Fruit fly (Drosophila melanogaster) whole organism, embryonic: ENCODE measurements around the gene GluRIIE.

Experiments used
- Atf6 ChIP-seq: fragments of 200-800 bp; sonication (Bioruptor generic); IDR thresholded peaks from 2 replicates; pipeline ENCODE4 v1.3.6; 2022; ENCODE audit warnings: missing biosample characterization, missing genetic modification characterization
- CG12071 ChIP-seq: fragments of 200-800 bp; sonication (Bioruptor generic); optimal IDR thresholded peaks from 3 replicates; lab custom pipeline; 2018; ENCODE audit warnings: missing biosample characterization, mild to moderate bottlenecking, missing genetic modification characterization
- CG12236 ChIP-seq: fragments of 200-800 bp; sonication (Bioruptor generic); optimal IDR thresholded peaks from 2 replicates; lab custom pipeline; 2016; ENCODE audit warnings: missing biosample characterization, missing genetic modification characterization
- CG12769 ChIP-seq: fragments of 200-800 bp; sonication (Bioruptor generic); optimal IDR thresholded peaks from 2 replicates; lab custom pipeline; 2019; ENCODE audit warnings: missing biosample characterization, mild to moderate bottlenecking, missing genetic modification characterization, moderate library complexity
- CG14014 ChIP-seq: fragments of 200-800 bp; sonication (Bioruptor generic); IDR thresholded peaks from 2 replicates; pipeline ENCODE4 v1.3.6; 2022; ENCODE audit warnings: missing biosample characterization, missing genetic modification characterization
- CG14965 ChIP-seq: fragments of 200-800 bp; sonication (Bioruptor generic); optimal IDR thresholded peaks from 2 replicates; lab custom pipeline; 2016; ENCODE audit warnings: missing biosample characterization, missing genetic modification characterization, borderline replicate concordance
- CG17361 ChIP-seq: fragments of 200-800 bp; sonication (Bioruptor generic); IDR thresholded peaks from 3 replicates; pipeline ENCODE4 v1.3.6; 2022; ENCODE audit warnings: missing biosample characterization, missing genetic modification characterization
- CG17802 ChIP-seq: fragments of 200-800 bp; sonication (Bioruptor generic); optimal IDR thresholded peaks from 2 replicates; lab custom pipeline; 2018; ENCODE audit warnings: missing biosample characterization, mild to moderate bottlenecking, missing genetic modification characterization, moderate library complexity
- CG18011 ChIP-seq: fragments of 200-800 bp; sonication (Bioruptor generic); optimal IDR thresholded peaks from 2 replicates; lab custom pipeline; 2017; ENCODE audit warnings: missing biosample characterization, missing genetic modification characterization, mild to moderate bottlenecking, moderate library complexity, missing genotype
- CG18262 ChIP-seq: fragments of 200-800 bp; optimal IDR thresholded peaks from 3 replicates; lab custom pipeline; 2019; ENCODE audit warnings: missing biosample characterization, mild to moderate bottlenecking, missing genetic modification characterization, moderate library complexity
- CG18764 ChIP-seq: fragments of 200-800 bp; sonication (Bioruptor generic); optimal IDR thresholded peaks from 3 replicates; lab custom pipeline; 2016; ENCODE audit warnings: missing biosample characterization, missing genetic modification characterization
- CG32532 ChIP-seq: fragments of 200-800 bp; sonication (Bioruptor generic); IDR thresholded peaks from 2 replicates; pipeline ENCODE4 v1.3.6; 2022; ENCODE audit warnings: missing biosample characterization, missing genetic modification characterization
- CG4617 ChIP-seq: fragments of 200-800 bp; sonication (Bioruptor generic); optimal IDR thresholded peaks from 3 replicates; lab custom pipeline; 2016; ENCODE audit warnings: missing biosample characterization, missing genetic modification characterization, borderline replicate concordance
- CG6654 ChIP-seq: fragments of 200-800 bp; sonication (Bioruptor generic); optimal IDR thresholded peaks from 2 replicates; lab custom pipeline; 2017; ENCODE audit warnings: missing biosample characterization, mild to moderate bottlenecking, missing genetic modification characterization
- CG7271 ChIP-seq: fragments of 200-800 bp; sonication (Bioruptor generic); optimal IDR thresholded peaks from 2 replicates; lab custom pipeline; 2018; ENCODE audit warnings: missing biosample characterization, mild to moderate bottlenecking, missing genetic modification characterization, moderate library complexity
- CG8359 ChIP-seq: fragments of 200-800 bp; sonication (Bioruptor generic); optimal IDR thresholded peaks from 2 replicates; lab custom pipeline; 2017; ENCODE audit warnings: missing biosample characterization, mild to moderate bottlenecking, missing genetic modification characterization, borderline replicate concordance
- CG9437 ChIP-seq: fragments of 200-800 bp; sonication (Bioruptor generic); optimal IDR thresholded peaks from 2 replicates; lab custom pipeline; 2018; ENCODE audit warnings: missing biosample characterization, mild to moderate bottlenecking, missing genetic modification characterization
- CrebB ChIP-seq: fragments of 200-800 bp; sonication (Bioruptor generic); optimal IDR thresholded peaks from 3 replicates; lab custom pipeline; 2018; ENCODE audit warnings: missing biosample characterization, mild to moderate bottlenecking, missing genetic modification characterization
- Dip3 ChIP-seq: fragments of 200-800 bp; sonication (Bioruptor generic); optimal IDR thresholded peaks from 3 replicates; lab custom pipeline; 2016; ENCODE audit warnings: missing biosample characterization, missing genetic modification characterization
- ERR ChIP-seq: fragments of 200-800 bp; sonication (Bioruptor generic); optimal IDR thresholded peaks from 2 replicates; lab custom pipeline; 2016; ENCODE audit warnings: missing biosample characterization, missing genetic modification characterization
- Ets65A ChIP-seq: fragments of 200-800 bp; sonication (Bioruptor generic); peaks from one replicate; lab custom pipeline; 2016; ENCODE audit warnings: missing biosample characterization, missing genetic modification characterization
- HLH3B ChIP-seq: fragments of 200-800 bp; sonication (Bioruptor generic); IDR thresholded peaks from 2 replicates; pipeline ENCODE4 v1.3.6; 2022; ENCODE audit warnings: missing biosample characterization, missing genetic modification characterization
- Hr39 ChIP-seq: fragments of >200 bp; optimal IDR thresholded peaks from 2 replicates; lab custom pipeline; 2017
- Mrtf ChIP-seq: fragments of 200-800 bp; sonication (Bioruptor generic); IDR thresholded peaks from 3 replicates; pipeline ENCODE4 v1.3.6; 2022; ENCODE audit warnings: missing biosample characterization, missing genetic modification characterization
- NfI ChIP-seq: fragments of 200-800 bp; sonication (Bioruptor generic); optimal IDR thresholded peaks from 3 replicates; lab custom pipeline; 2018; ENCODE audit warnings: missing biosample characterization, mild to moderate bottlenecking, missing genetic modification characterization, moderate library complexity
- Poxn ChIP-seq: fragments of 200-800 bp; sonication (Bioruptor generic); IDR thresholded peaks from 2 replicates; pipeline ENCODE4 v1.3.6; 2022; ENCODE audit warnings: missing biosample characterization, missing genetic modification characterization
- Six4 ChIP-seq: fragments of 200-800 bp; sonication (Bioruptor generic); optimal IDR thresholded peaks from 2 replicates; lab custom pipeline; 2016; ENCODE audit warnings: missing biosample characterization, missing genetic modification characterization
- cg ChIP-seq: fragments of 200-800 bp; sonication (Bioruptor generic); optimal IDR thresholded peaks from 3 replicates; lab custom pipeline; 2019; ENCODE audit warnings: missing biosample characterization, mild to moderate bottlenecking, missing genetic modification characterization, moderate library complexity
- chn ChIP-seq: fragments of 200-800 bp; sonication (Bioruptor generic); optimal IDR thresholded peaks from 2 replicates; lab custom pipeline; 2016; ENCODE audit warnings: missing biosample characterization, missing genetic modification characterization
- dmrt11E ChIP-seq: fragments of 200-800 bp; sonication (Bioruptor generic); optimal IDR thresholded peaks from 3 replicates; lab custom pipeline; 2018; ENCODE audit warnings: missing biosample characterization, mild to moderate bottlenecking, missing genetic modification characterization, moderate library complexity
- ewg ChIP-seq: fragments of 200-800 bp; sonication (Bioruptor generic); optimal IDR thresholded peaks from 3 replicates; lab custom pipeline; 2017; ENCODE audit warnings: mild to moderate bottlenecking, missing biosample characterization, missing genetic modification reagents, missing genetic modification characterization
- ham ChIP-seq: fragments of 200-800 bp; sonication (Bioruptor generic); IDR thresholded peaks from 2 replicates; pipeline ENCODE4 v1.3.6; 2022; ENCODE audit warnings: missing biosample characterization, missing genetic modification characterization
- mld ChIP-seq: fragments of 200-800 bp; sonication (Bioruptor generic); IDR thresholded peaks from 3 replicates; pipeline ENCODE4 v1.3.6; 2022; ENCODE audit warnings: missing biosample characterization, missing genetic modification characterization; ENCODE audit not compliant: partially characterized antibody
- nau ChIP-seq: fragments of 200-800 bp; sonication (Bioruptor generic); optimal IDR thresholded peaks from 3 replicates; lab custom pipeline; 2017; ENCODE audit warnings: missing biosample characterization, mild to moderate bottlenecking, missing genetic modification characterization, missing genetic modification reagents
- onecut ChIP-seq: fragments of 200-800 bp; sonication (Bioruptor generic); IDR thresholded peaks from 2 replicates; pipeline ENCODE4 v1.3.6; 2022; ENCODE audit warnings: missing biosample characterization, missing genetic modification characterization
- pfk ChIP-seq: fragments of 200-800 bp; sonication (Bioruptor generic); optimal IDR thresholded peaks from 2 replicates; lab custom pipeline; 2018; ENCODE audit warnings: missing biosample characterization, mild to moderate bottlenecking, missing genetic modification characterization, moderate library complexity
- pho ChIP-seq: fragments of 200-800 bp; sonication (Bioruptor generic); optimal IDR thresholded peaks from 2 replicates; lab custom pipeline; 2016; ENCODE audit warnings: missing biosample characterization, missing genetic modification characterization
- pum ChIP-seq: fragments of 200-800 bp; sonication (Bioruptor generic); optimal IDR thresholded peaks from 2 replicates; lab custom pipeline; 2016; ENCODE audit warnings: missing biosample characterization, missing genetic modification characterization
- pzg ChIP-seq: fragments of 200-800 bp; sonication (Bioruptor generic); optimal IDR thresholded peaks from 3 replicates; lab custom pipeline; 2018; ENCODE audit warnings: missing biosample characterization, mild to moderate bottlenecking, missing genetic modification characterization, moderate library complexity
- rib ChIP-seq: fragments of 200-800 bp; sonication (Bioruptor generic); IDR thresholded peaks from 2 replicates; pipeline ENCODE4 v1.3.6; 2022; ENCODE audit warnings: missing biosample characterization, missing genetic modification characterization
- sc ChIP-seq, 3 experiments: fragments of >200 bp in 2 of 3; fragments of 200-800 bp in 1 of 3; sonication (Bioruptor generic) in 1 of 3; optimal IDR thresholded peaks; 2 replicates in 2 of 3; 3 replicates in 1 of 3; lab custom pipeline; 2017; ENCODE audit warnings: mild to moderate bottlenecking in 1 of 3, missing biosample characterization in 1 of 3, missing genetic modification characterization in 1 of 3, missing genetic modification reagents in 1 of 3
- seq ChIP-seq: fragments of 200-800 bp; sonication (Bioruptor generic); IDR thresholded peaks from 2 replicates; pipeline ENCODE4 v1.3.6; 2022; ENCODE audit warnings: missing biosample characterization, missing genetic modification characterization
- sima ChIP-seq: fragments of 200-800 bp; sonication (Bioruptor generic); optimal IDR thresholded peaks from 2 replicates; lab custom pipeline; 2016; ENCODE audit warnings: missing biosample characterization, missing genetic modification characterization
- sna ChIP-seq: fragments of 200-800 bp; sonication (Bioruptor generic); IDR thresholded peaks from 2 replicates; pipeline ENCODE4 v1.3.6; 2022; ENCODE audit warnings: missing biosample characterization, missing genetic modification characterization; ENCODE audit not compliant: partially characterized antibody
- ssp ChIP-seq: fragments of 200-800 bp; sonication (Bioruptor generic); IDR thresholded peaks from 2 replicates; pipeline ENCODE4 v1.3.6; 2022; ENCODE audit warnings: missing biosample characterization, missing genetic modification characterization
- sug ChIP-seq: fragments of 200-800 bp; optimal IDR thresholded peaks from 2 replicates; lab custom pipeline; 2019; ENCODE audit warnings: missing biosample characterization, mild to moderate bottlenecking, missing genetic modification characterization, moderate library complexity
- tio ChIP-seq: fragments of 200-800 bp; sonication (Bioruptor generic); optimal IDR thresholded peaks from 2 replicates; lab custom pipeline; 2017; ENCODE audit warnings: missing biosample characterization, missing genetic modification characterization, inconsistent platforms
- tna ChIP-seq: fragments of 200-800 bp; sonication (Bioruptor generic); IDR thresholded peaks from 2 replicates; pipeline ENCODE4 v1.3.6; 2022; ENCODE audit warnings: missing biosample characterization, missing genetic modification characterization; ENCODE audit not compliant: partially characterized antibody
- trem ChIP-seq: fragments of 200-800 bp; optimal IDR thresholded peaks from 3 replicates; lab custom pipeline; 2019; ENCODE audit warnings: missing biosample characterization, mild to moderate bottlenecking, missing genetic modification characterization, moderate library complexity
- zen2 ChIP-seq: fragments of 200-800 bp; sonication (Bioruptor generic); IDR thresholded peaks from 3 replicates; pipeline ENCODE4 v1.3.6; 2022; ENCODE audit warnings: missing biosample characterization, missing genetic modification characterization; ENCODE audit not compliant: partially characterized antibody

The GluRIIE gene

DNA sequence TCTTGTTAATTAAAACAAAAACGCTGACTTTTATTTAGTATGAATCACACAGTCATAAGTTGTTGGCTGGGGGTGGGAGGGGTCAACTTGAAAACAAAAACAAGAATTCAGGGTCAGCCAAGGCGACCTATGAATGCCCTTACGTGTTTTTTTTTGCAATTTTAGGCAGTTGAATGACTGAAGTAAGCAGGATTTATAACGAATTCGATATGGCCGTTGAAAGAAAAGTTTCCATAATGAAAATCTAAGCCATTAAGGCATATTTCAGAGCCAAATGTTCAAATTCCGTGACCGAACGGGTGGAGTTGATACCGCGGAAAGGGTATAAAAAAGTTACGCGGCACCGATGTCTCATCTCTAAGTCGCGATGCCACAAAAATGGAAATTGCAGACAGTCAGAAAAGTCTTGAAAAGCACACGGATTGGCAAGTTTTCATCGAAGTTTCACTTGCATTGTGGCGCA lies 14.5 kb downstream of the GluRIIE start (continued):
- TF ChIP-seq sc (optimal IDR thresholded peaks at IDR 0.05; lab: Kevin White, UChicago) (no peak), sc (GFP tag; optimal IDR thresholded peaks at IDR 0.05; lab: Kevin White, UChicago) (no peak), CG32532 (GFP tag; lab: Robert Waterston, UW) (peak; percentile 66), ssp (0 out of 2 replicates have a peak, but pooled peaks have one; percentile 9), nau (GFP tag; lab: Kevin White, UChicago) (no peak), CG17802 (tag; lab: Kevin White, UChicago) (no peak), CG18011 (GFP tag; lab: Kevin White, UChicago) (peak; percentile 16), onecut (GFP tag; lab: Robert Waterston, UW) (peak; percentile 31; the same call in 1 of the 2 replicates), CG18262 (tag; lab: Kevin White, UChicago) (no peak), pum (peak; percentile 59), Dip3 (GFP tag; lab: Kevin White, UChicago) (peak; percentile 46), dmrt11E (tag; lab: Kevin White, UChicago) (peak; percentile 63), pho (GFP tag; lab: Kevin White, UChicago) (peak; percentile 63), Poxn (GFP tag; lab: Robert Waterston, UW) (no peak), CG8359 (GFP tag; lab: Kevin White, UChicago) (no peak), CG12769 (tag; lab: Kevin White, UChicago) (no peak), mld (GFP tag; lab: Robert Waterston, UW) (no peak), ham (GFP tag; lab: Robert Waterston, UW) (no peak), sna (GFP tag; lab: Robert Waterston, UW) (no peak), CG7271 (tag; lab: Kevin White, UChicago) (no peak), Atf6 (GFP tag; lab: Robert Waterston, UW) (peak; percentile 75; the same call in 1 of the 2 replicates), Ets65A (GFP tag; lab: Kevin White, UChicago) (peak; percentile 93), CG18764 (no peak), CG14014 (peak; percentile 68), tio (no peak), cg (GFP tag; lab: Kevin White, UChicago) (no peak), CG9437 (GFP tag; lab: Kevin White, UChicago) (no peak), CG4617 (GFP tag; lab: Kevin White, UChicago) (peak; percentile 70), tna (GFP tag; lab: Robert Waterston, UW) (no peak), CG14965 (GFP tag; lab: Kevin White, UChicago) (peak; percentile 29), CrebB (tag; lab: Kevin White, UChicago) (peak; percentile 77), ewg (no peak), trem (tag; lab: Kevin White, UChicago) (no peak), HLH3B (GFP tag; lab: Robert Waterston, UW) (peak; percentile 46; the same call in 1 of the 2 replicates), seq (peak; percentile 72), zen2 (GFP tag; lab: Robert Waterston, UW) (no peak), rib (GFP tag; lab: Robert Waterston, UW) (peak; percentile 49; the same call in 1 of the 2 replicates), ERR (GFP tag; lab: Kevin White, UChicago) (peak; percentile 54), pzg (GFP tag; lab: Kevin White, UChicago) (peak; percentile 11), CG17361 (GFP tag; lab: Robert Waterston, UW) (no peak), pfk (GFP tag; lab: Kevin White, UChicago) (no peak), CG12236 (no peak), Mrtf (GFP tag; lab: Robert Waterston, UW) (peak; percentile 30; the same call in 1 of the 3 replicates), Six4 (GFP tag; lab: Kevin White, UChicago) (peak; percentile 72), sima (GFP tag; lab: Kevin White, UChicago) (peak; percentile 13), chn (peak; percentile 66), sug (tag; lab: Kevin White, UChicago) (peak; percentile 85), CG6654 (GFP tag; lab: Kevin White, UChicago) (no peak), CG12071 (GFP tag; lab: Kevin White, UChicago) (no peak), NfI (GFP tag; lab: Kevin White, UChicago) (no peak), Hr39 (lab: Kevin White, UChicago) (no peak)
